Worm (Caenorhabditis elegans) whole organism, L2 larva: ENCODE measurements around the gene R09H10.1.

Source experiments
- C34F6.9 ChIP-seq: fragments of 150-350 bp; optimal IDR thresholded peaks from 2 replicates; lab custom pipeline; 2014; ENCODE audit warnings: missing biosample characterization, missing genetic modification characterization
- F13H6.1 ChIP-seq: sonication (generic microtip); optimal IDR thresholded peaks from 2 replicates; lab custom pipeline; 2016; ENCODE audit warnings: missing genetic modification characterization, missing compliant biosample characterization
- R02D3.7 ChIP-seq: fragments of 150-350 bp; optimal IDR thresholded peaks from 2 replicates; lab custom pipeline; 2014; ENCODE audit warnings: missing biosample characterization, missing genetic modification characterization
- ZK546.5 ChIP-seq: sonication (generic microtip); optimal IDR thresholded peaks from 2 replicates; lab custom pipeline; 2017; ENCODE audit warnings: missing biosample characterization, missing genetic modification characterization
- alr-1 ChIP-seq: fragments of 150-350 bp; optimal IDR thresholded peaks from 2 replicates; lab custom pipeline; 2014; ENCODE audit warnings: missing biosample characterization, missing genetic modification characterization
- ama-1 ChIP-seq: fragments of 150-350 bp; optimal IDR thresholded peaks from 2 replicates; lab custom pipeline; 2018; ENCODE audit warnings: inconsistent platforms
- blmp-1 ChIP-seq: sonication (generic microtip); optimal IDR thresholded peaks from 2 replicates; lab custom pipeline; 2017; ENCODE audit warnings: missing genetic modification characterization, mild to moderate bottlenecking, missing compliant biosample characterization, antibody characterized with exemption, moderate library complexity; ENCODE audit not compliant: insufficient read depth
- ceh-16 ChIP-seq: fragments of 150-350 bp; optimal IDR thresholded peaks from 2 replicates; lab custom pipeline; 2014; ENCODE audit warnings: missing biosample characterization, missing genetic modification characterization
- ceh-82 ChIP-seq: fragments of 150-350 bp; optimal IDR thresholded peaks from 2 replicates; lab custom pipeline; 2014; ENCODE audit warnings: missing biosample characterization, missing genetic modification characterization
- crh-2 ChIP-seq: sonication (generic microtip); optimal IDR thresholded peaks from 2 replicates; lab custom pipeline; 2017; ENCODE audit warnings: missing biosample characterization, missing genetic modification characterization
- dmd-4 ChIP-seq: sonication (generic microtip); optimal IDR thresholded peaks from 2 replicates; lab custom pipeline; 2017; ENCODE audit warnings: missing biosample characterization, missing genetic modification characterization
- egl-27 ChIP-seq: sonication (generic microtip); optimal IDR thresholded peaks from 3 replicates; lab custom pipeline; 2017; ENCODE audit warnings: missing biosample characterization, missing genetic modification reagents, missing genetic modification characterization
- elt-3 ChIP-seq: sonication (generic microtip); optimal IDR thresholded peaks from 2 replicates; lab custom pipeline; 2017; ENCODE audit warnings: missing biosample characterization, missing genetic modification characterization
- fos-1 ChIP-seq: fragments of 150-350 bp; optimal IDR thresholded peaks from 2 replicates; lab custom pipeline; 2014; ENCODE audit warnings: missing biosample characterization, missing genetic modification characterization
- gmeb-1 ChIP-seq: fragments of 150-350 bp; optimal IDR thresholded peaks from 2 replicates; lab custom pipeline; 2014; ENCODE audit warnings: missing biosample characterization, missing genetic modification characterization
- lin-13 ChIP-seq: fragments of 150-350 bp; optimal IDR thresholded peaks from 2 replicates; lab custom pipeline; 2014; ENCODE audit warnings: missing biosample characterization, missing genetic modification reagents, missing genetic modification characterization
- lsy-2 ChIP-seq, 2 experiments: fragments of 150-350 bp in 1 of 2; sonication (generic microtip) in 1 of 2; optimal IDR thresholded peaks; 2 replicates each; lab custom pipeline; 2014 to 2017; ENCODE audit warnings: missing biosample characterization in 2 of 2, missing genetic modification characterization in 2 of 2
- mab-5 ChIP-seq: fragments of 150-350 bp; optimal IDR thresholded peaks from 2 replicates; lab custom pipeline; 2014; ENCODE audit warnings: missing biosample characterization, missing genetic modification characterization
- mbf-1 ChIP-seq: sonication (generic microtip); optimal IDR thresholded peaks from 2 replicates; lab custom pipeline; 2017; ENCODE audit warnings: missing biosample characterization, missing genetic modification characterization
- mdl-1 ChIP-seq, 2 experiments: fragments of 150-350 bp in 1 of 2; sonication (generic microtip) in 1 of 2; optimal IDR thresholded peaks; 2 replicates each; lab custom pipeline; 2017; ENCODE audit warnings: missing biosample characterization in 2 of 2, missing genetic modification characterization in 2 of 2
- nhr-10 ChIP-seq: sonication (generic microtip); optimal IDR thresholded peaks from 2 replicates; lab custom pipeline; 2017; ENCODE audit warnings: missing biosample characterization, missing genetic modification characterization
- nhr-11 ChIP-seq: fragments of 150-350 bp; optimal IDR thresholded peaks from 2 replicates; lab custom pipeline; 2014; ENCODE audit warnings: missing biosample characterization, missing genetic modification characterization
- nhr-129 ChIP-seq: fragments of 150-350 bp; optimal IDR thresholded peaks from 2 replicates; lab custom pipeline; 2014; ENCODE audit warnings: missing biosample characterization, missing genetic modification characterization
- nhr-21 ChIP-seq: fragments of 150-350 bp; optimal IDR thresholded peaks from 2 replicates; lab custom pipeline; 2014; ENCODE audit warnings: missing biosample characterization, missing genetic modification characterization
- nhr-23 ChIP-seq: fragments of 150-350 bp; optimal IDR thresholded peaks from 2 replicates; lab custom pipeline; 2014; ENCODE audit warnings: missing biosample characterization, missing genetic modification reagents, missing genetic modification characterization
- nhr-237 ChIP-seq: fragments of 150-350 bp; optimal IDR thresholded peaks from 2 replicates; lab custom pipeline; 2014; ENCODE audit warnings: missing biosample characterization, missing genetic modification characterization
- nhr-25 ChIP-seq: fragments of 150-350 bp; sonication (generic microtip); optimal IDR thresholded peaks from 3 replicates; lab custom pipeline; 2014; ENCODE audit warnings: missing biosample characterization, missing genetic modification characterization
- nhr-6 ChIP-seq: fragments of 150-350 bp; optimal IDR thresholded peaks from 2 replicates; lab custom pipeline; 2014; ENCODE audit warnings: missing biosample characterization, missing genetic modification characterization
- nhr-77 ChIP-seq: fragments of 150-350 bp; optimal IDR thresholded peaks from 2 replicates; lab custom pipeline; 2014; ENCODE audit warnings: missing biosample characterization, missing genetic modification characterization
- sem-4 ChIP-seq: fragments of 150-350 bp; optimal IDR thresholded peaks from 2 replicates; lab custom pipeline; 2014; ENCODE audit warnings: missing biosample characterization, missing genetic modification reagents, missing genetic modification characterization
- sma-3 ChIP-seq: sonication (generic microtip); optimal IDR thresholded peaks from 2 replicates; lab custom pipeline; 2016; ENCODE audit warnings: missing genetic modification reagents, missing genetic modification characterization, missing compliant biosample characterization
- sma-9 ChIP-seq, 2 experiments: fragments of 150-350 bp in 1 of 2; sonication (generic microtip) in 1 of 2; optimal IDR thresholded peaks; 2 replicates each; lab custom pipeline; 2014 to 2016; ENCODE audit warnings: missing genetic modification characterization in 2 of 2, mild to moderate bottlenecking in 1 of 2, missing biosample characterization in 1 of 2, missing compliant biosample characterization in 1 of 2, missing genetic modification reagents in 1 of 2, moderate library complexity in 1 of 2
- snpc-4 ChIP-seq: fragments of 150-350 bp; optimal IDR thresholded peaks from 2 replicates; lab custom pipeline; 2014; ENCODE audit warnings: missing biosample characterization, missing genetic modification characterization
- zag-1 ChIP-seq: fragments of 150-350 bp; optimal IDR thresholded peaks from 2 replicates; lab custom pipeline; 2014; ENCODE audit warnings: missing biosample characterization, missing genetic modification characterization
- ztf-11 ChIP-seq: sonication (generic microtip); optimal IDR thresholded peaks from 2 replicates; lab custom pipeline; 2017; ENCODE audit warnings: missing biosample characterization, missing genetic modification characterization
- ztf-4 ChIP-seq: fragments of 150-350 bp; optimal IDR thresholded peaks from 2 replicates; lab custom pipeline; 2014; ENCODE audit warnings: missing biosample characterization, missing genetic modification characterization

Gene R09H10.1

DNA sequence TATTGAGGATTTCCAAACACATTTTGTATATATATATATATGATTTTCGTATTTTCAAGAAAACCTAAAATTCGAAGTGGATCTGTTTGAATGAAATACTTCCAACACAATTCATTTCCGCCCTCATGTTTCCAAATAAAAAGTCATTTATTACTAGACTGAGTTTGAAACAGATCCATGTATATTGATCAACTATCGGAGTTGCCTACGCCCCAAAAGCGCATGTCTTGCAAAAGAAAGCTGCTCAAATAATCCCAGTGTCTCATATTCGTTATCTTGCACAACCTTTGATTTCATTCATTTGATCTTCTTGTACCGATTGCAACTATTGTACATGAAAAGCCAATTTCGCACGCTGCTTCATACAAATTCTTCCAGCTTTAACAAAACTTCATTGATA, 2.6 kb downstream of the R09H10.1 start, which contains the start of gene R09H10.2:
Gene R09H10.2, plus strand, starts transcription at position 301 of the 400 bp plus-strand sequence.
- no peak for TF ChIP-seq lsy-2 (tag; optimal IDR thresholded peaks at IDR 0.05; lab: Kevin White, UChicago)
- no peak for TF ChIP-seq snpc-4 (tag; lab: Kevin White, UChicago)
- TF ChIP-seq nhr-23: no peak
- TF ChIP-seq sem-4: no peak
- TF ChIP-seq dmd-4 (tag; lab: Kevin White, UChicago): no peak
- no peak for TF ChIP-seq alr-1 (tag; lab: Kevin White, UChicago)
- TF ChIP-seq ama-1 (lab: Kevin White, UChicago): no peak
- TF ChIP-seq nhr-129 (tag; lab: Kevin White, UChicago): no peak
- no peak for TF ChIP-seq sma-9 (GFP tag; optimal IDR thresholded peaks at IDR 0.05; lab: Kevin White, UChicago)
- TF ChIP-seq sma-9 (tag; optimal IDR thresholded peaks at IDR 0.05; lab: Kevin White, UChicago): no peak
- TF ChIP-seq mab-5 (tag; lab: Kevin White, UChicago): no peak
- TF ChIP-seq sma-3 (GFP tag; lab: Kevin White, UChicago): no peak
- no peak for TF ChIP-seq blmp-1 (tag; lab: Kevin White, UChicago)
- no peak for TF ChIP-seq nhr-6 (tag; lab: Kevin White, UChicago)
- no peak for TF ChIP-seq ceh-82
- TF ChIP-seq fos-1 (tag; lab: Kevin White, UChicago): no peak
- TF ChIP-seq crh-2: no peak
- TF ChIP-seq gmeb-1: no peak
- TF ChIP-seq R02D3.7 (tag; lab: Kevin White, UChicago): no peak
- no peak for TF ChIP-seq elt-3 (tag; lab: Kevin White, UChicago)
- TF ChIP-seq, all 48 proteins: peak for 0

DNA sequence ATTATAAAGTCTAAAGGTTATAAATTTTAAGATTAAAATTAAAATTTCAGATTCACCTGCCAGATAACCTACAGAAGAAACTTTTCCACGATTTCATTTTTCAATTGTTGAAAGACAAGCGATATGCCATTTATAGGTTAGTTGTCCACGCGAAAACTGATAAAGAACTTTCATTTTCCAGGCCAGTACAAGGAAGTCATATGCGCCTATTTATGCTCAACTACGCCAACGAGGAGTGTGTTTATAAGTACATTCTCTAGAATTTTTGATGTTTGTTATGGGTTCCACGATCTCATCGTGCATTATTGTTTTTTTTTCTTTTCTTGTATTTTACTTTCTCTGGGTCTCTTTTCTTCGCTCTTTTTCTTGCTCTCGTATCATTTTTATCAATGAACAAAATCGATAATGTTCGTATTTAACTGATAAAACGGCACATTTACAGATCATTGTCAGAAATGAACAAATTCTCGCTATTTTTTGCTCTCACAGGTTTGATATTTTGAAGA, 6.5 kb downstream of the R09H10.1 start, which contains the start of gene R09H10.3:
Gene R09H10.3, plus strand, starts transcription at position 456 of the 506 bp plus-strand sequence.
- TF ChIP-seq F13H6.1: no peak
- no peak for TF ChIP-seq ztf-4 (tag; lab: Kevin White, UChicago)
- TF ChIP-seq nhr-21 (tag; lab: Kevin White, UChicago): no peak

DNA sequence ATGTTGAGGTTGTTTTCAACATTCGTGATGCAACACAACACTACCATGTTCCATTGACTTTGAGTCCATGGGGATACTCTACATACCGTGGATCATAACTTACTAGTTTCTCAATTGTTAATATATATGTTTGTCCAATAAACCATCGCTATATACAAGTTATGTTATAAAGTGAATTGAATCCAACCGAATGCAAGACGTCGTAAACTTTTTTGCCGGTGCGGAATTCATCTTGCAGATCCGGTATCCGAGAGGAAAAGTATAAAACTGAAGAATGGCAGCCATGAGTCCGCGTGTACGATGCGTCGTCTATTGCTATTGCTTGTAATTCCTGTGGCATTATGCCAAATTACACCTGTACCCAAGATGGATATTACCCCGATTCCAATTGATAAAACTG, 8.2 kb downstream of the R09H10.1 start, which contains the start of gene R09H10.6:
Gene R09H10.6, plus strand, starts transcription at position 301 of the 400 bp plus-strand sequence.
- TF ChIP-seq ceh-16 (tag; lab: Kevin White, UChicago) (no peak), sma-9 (GFP tag; optimal IDR thresholded peaks at IDR 0.05; lab: Kevin White, UChicago) (no peak), sma-9 (tag; optimal IDR thresholded peaks at IDR 0.05; lab: Kevin White, UChicago) (no peak), C34F6.9 (no peak), egl-27 (tag; lab: Kevin White, UChicago) (no peak), ama-1 (lab: Kevin White, UChicago) (no peak), nhr-23 (no peak), zag-1 (tag; lab: Kevin White, UChicago) (no peak), nhr-21 (tag; lab: Kevin White, UChicago) (no peak), alr-1 (tag; lab: Kevin White, UChicago) (no peak), ZK546.5 (tag; lab: Kevin White, UChicago) (no peak), nhr-10 (no peak), ztf-11 (tag; lab: Kevin White, UChicago) (no peak), gmeb-1 (no peak), mdl-1 (tag; optimal IDR thresholded peaks at IDR 0.05; lab: Kevin White, UChicago) (no peak), ceh-82 (no peak), dmd-4 (tag; lab: Kevin White, UChicago) (no peak)

DNA sequence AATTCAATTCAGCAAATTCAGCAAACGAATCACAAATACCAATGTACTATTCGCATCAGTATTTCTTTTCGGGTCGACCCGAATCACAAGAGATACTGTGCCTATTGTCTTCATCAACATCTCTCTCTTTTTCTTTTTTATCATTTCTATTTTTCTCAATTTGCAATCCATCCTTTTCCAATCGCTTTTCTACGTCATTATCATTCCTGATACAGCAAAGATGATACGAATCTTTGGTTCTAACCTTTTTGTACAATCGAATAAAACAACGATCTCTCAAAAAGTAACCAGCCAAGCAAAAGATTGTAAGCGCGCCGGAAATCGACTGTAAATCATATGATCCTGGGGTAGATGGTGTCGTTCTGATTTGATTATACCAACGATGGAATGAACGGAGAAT, 9.8 kb downstream of the R09H10.1 start:
- TF ChIP-seq nhr-21 (tag; lab: Kevin White, UChicago): peak; percentile 2
- peak; percentile 54 for TF ChIP-seq sma-9 (GFP tag; optimal IDR thresholded peaks at IDR 0.05; lab: Kevin White, UChicago)
- no peak for TF ChIP-seq sma-9 (tag; optimal IDR thresholded peaks at IDR 0.05; lab: Kevin White, UChicago)
- TF ChIP-seq fos-1 (tag; lab: Kevin White, UChicago): peak; percentile 10
- TF ChIP-seq nhr-77: no peak
- no peak for TF ChIP-seq ZK546.5 (tag; lab: Kevin White, UChicago)
- TF ChIP-seq nhr-11 (tag; lab: Kevin White, UChicago): no peak
- peak; percentile 24 for TF ChIP-seq sma-3 (GFP tag; lab: Kevin White, UChicago)

DNA sequence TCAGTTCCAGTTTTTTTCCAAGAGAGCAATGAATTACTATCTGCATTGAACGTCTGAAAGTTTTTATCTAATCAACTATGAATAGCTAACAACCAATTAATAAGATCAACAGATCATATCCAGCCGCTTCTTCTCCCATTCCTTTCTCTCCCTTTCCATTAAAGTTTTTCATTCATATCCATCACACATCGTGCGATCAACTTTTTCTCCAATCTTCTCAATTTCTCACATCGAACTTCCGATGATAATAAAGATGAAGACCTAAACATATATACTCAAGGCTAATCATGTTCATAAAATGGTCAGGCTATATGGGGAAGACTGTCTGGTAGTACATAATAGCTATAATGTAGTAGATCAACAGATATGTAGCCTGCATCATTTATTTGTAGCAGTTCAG, 12.2 kb downstream of the R09H10.1 start:
- no peak for TF ChIP-seq lin-13 (GFP tag; lab: Kevin White, UChicago)
- TF ChIP-seq nhr-129 (tag; lab: Kevin White, UChicago): no peak
- no peak for TF ChIP-seq mbf-1 (tag; lab: Kevin White, UChicago)
- peak; percentile 10 for TF ChIP-seq sma-9 (GFP tag; optimal IDR thresholded peaks at IDR 0.05; lab: Kevin White, UChicago)
- no peak for TF ChIP-seq sma-9 (tag; optimal IDR thresholded peaks at IDR 0.05; lab: Kevin White, UChicago)
- no peak for TF ChIP-seq egl-27 (tag; lab: Kevin White, UChicago)
- TF ChIP-seq ztf-11 (tag; lab: Kevin White, UChicago): no peak
- TF ChIP-seq sma-3 (GFP tag; lab: Kevin White, UChicago): peak; percentile 27
- TF ChIP-seq nhr-237 (tag; lab: Kevin White, UChicago): no peak
- TF ChIP-seq ama-1 (lab: Kevin White, UChicago): no peak
- peak; percentile 37 for TF ChIP-seq nhr-25 (tag; lab: Kevin White, UChicago)
- no peak for TF ChIP-seq nhr-6 (tag; lab: Kevin White, UChicago)
- peak; percentile 8 for TF ChIP-seq nhr-21 (tag; lab: Kevin White, UChicago)
